Worm (Caenorhabditis elegans): ENCODE results near the gene cutl-15.

cutl-15 gene

ce11 chrII:8964049-8964448, 16.6 kb upstream of the cutl-15 start, which contains the start of gene sftd-3:
TSS of gene sftd-3 (minus strand) at chrII:8964149.
- no peak for TF ChIP-seq hlh-8 (tag; optimal IDR thresholded peaks at IDR 0.05)
- no peak for TF ChIP-seq unc-55 (GFP tag; optimal IDR thresholded peaks at IDR 0.05)
- no peak for TF ChIP-seq ceh-18 (tag; optimal IDR thresholded peaks at IDR 0.05)
- no peak for TF ChIP-seq eyg-1 (tag; optimal IDR thresholded peaks at IDR 0.05)
- no peak for TF ChIP-seq ceh-22 (tag; optimal IDR thresholded peaks at IDR 0.05)
- TF ChIP-seq pha-2 (tag; optimal IDR thresholded peaks at IDR 0.05) = no peak
- no peak for TF ChIP-seq sox-4 (tag; optimal IDR thresholded peaks at IDR 0.05)
- TF ChIP-seq dve-1 (tag; optimal IDR thresholded peaks at IDR 0.05) = no peak
- TF ChIP-seq ceh-24 (tag; optimal IDR thresholded peaks at IDR 0.05) = no peak
- TF ChIP-seq ceh-31 (tag; optimal IDR thresholded peaks at IDR 0.05) = no peak
- no peak for TF ChIP-seq ceh-2 (tag; optimal IDR thresholded peaks at IDR 0.05)
- no peak for TF ChIP-seq zip-5 (tag; optimal IDR thresholded peaks at IDR 0.05)
- no peak for TF ChIP-seq hlh-6 (tag; optimal IDR thresholded peaks at IDR 0.05)
- no peak for TF ChIP-seq lim-6 (tag; optimal IDR thresholded peaks at IDR 0.05)
- no peak for TF ChIP-seq K09A11.1 (tag; optimal IDR thresholded peaks at IDR 0.05; ENCODE audit: insufficient read depth)
- no peak for TF ChIP-seq pros-1 (tag; optimal IDR thresholded peaks at IDR 0.05)
- no peak for TF ChIP-seq pat-9 (tag; optimal IDR thresholded peaks at IDR 0.05)
- no peak for TF ChIP-seq che-1 (tag; optimal IDR thresholded peaks at IDR 0.05)

ce11 chrII:8962206-8962605, 14.7 kb upstream of the cutl-15 start:
- no peak for TF ChIP-seq ets-4 (tag; optimal IDR thresholded peaks at IDR 0.05)
- TF ChIP-seq ceh-18 (tag; optimal IDR thresholded peaks at IDR 0.05) = peak; percentile 42
- no peak for TF ChIP-seq hlh-30 (tag; optimal IDR thresholded peaks at IDR 0.05; ENCODE audit: insufficient read depth)
- TF ChIP-seq ceh-22 (tag; optimal IDR thresholded peaks at IDR 0.05) = no peak
- no peak for TF ChIP-seq ama-1 (optimal IDR thresholded peaks at IDR 0.05)
- TF ChIP-seq pha-2 (tag; optimal IDR thresholded peaks at IDR 0.05) = no peak
- no peak for TF ChIP-seq nhr-232 (tag; optimal IDR thresholded peaks at IDR 0.05)

- TF ChIP-seq sox-2 (GFP tag; IDR thresholded peaks at IDR 0.05) = no peak
- no peak for TF ChIP-seq F13H6.1 (tag; optimal IDR thresholded peaks at IDR 0.05)
- TF ChIP-seq unc-55 (GFP tag; optimal IDR thresholded peaks at IDR 0.05) = peak; percentile 70
- no peak for TF ChIP-seq mec-3 (tag; optimal IDR thresholded peaks at IDR 0.05; ENCODE audit: borderline replicate concordance)
- no peak for TF ChIP-seq C08G9.2 (tag; optimal IDR thresholded peaks at IDR 0.05)
- no peak for TF ChIP-seq hlh-13 (GFP tag; optimal IDR thresholded peaks at IDR 0.05)
- no peak for TF ChIP-seq syd-9 (tag; optimal IDR thresholded peaks at IDR 0.05)
Observed at ce11 chrII:8961450-8961849, 14.0 kb upstream of the cutl-15 start.

- TF ChIP-seq ceh-6 (GFP tag; optimal IDR thresholded peaks at IDR 0.05) (no peak), unc-55 (GFP tag; optimal IDR thresholded peaks at IDR 0.05) (no peak), ceh-19 (GFP tag; optimal IDR thresholded peaks at IDR 0.05) (no peak), C08G9.2 (tag; optimal IDR thresholded peaks at IDR 0.05) (no peak), T23F11.4 (GFP tag; optimal IDR thresholded peaks at IDR 0.05) (no peak), ceh-45 (GFP tag; IDR thresholded peaks at IDR 0.05) (no peak), dve-1 (tag; optimal IDR thresholded peaks at IDR 0.05) (no peak), lim-6 (tag; optimal IDR thresholded peaks at IDR 0.05) (no peak), fkh-10 (GFP tag; optimal IDR thresholded peaks at IDR 0.05) (no peak), ceh-22 (tag; optimal IDR thresholded peaks at IDR 0.05) (no peak), npax-4 (tag; optimal IDR thresholded peaks at IDR 0.05) (no peak), pax-1 (tag; optimal IDR thresholded peaks at IDR 0.05) (no peak), sdc-2 (tag; optimal IDR thresholded peaks at IDR 0.05) (no peak), Y22D7AL.16 (tag; optimal IDR thresholded peaks at IDR 0.05) (no peak)
Observed at ce11 chrII:8960414-8960813, 12.9 kb upstream of the cutl-15 start, which contains the start of gene cal-2. TSS of gene cal-2 (plus strand) at chrII:8960714.

Data from whole organism, late embryonic.